Worm (Caenorhabditis elegans) whole organism, late embryonic: ENCODE measurements around the gene F16G10.14.

Experiments
- C08G9.2 ChIP-seq: sonication (generic microtip); optimal IDR thresholded peaks from 2 replicates; lab custom pipeline; 2016; ENCODE audit warnings: mild to moderate bottlenecking, missing genetic modification characterization, moderate library complexity, missing compliant biosample characterization
- K02D7.2 ChIP-seq: sonication (generic microtip); optimal IDR thresholded peaks from 2 replicates; lab custom pipeline; 2017; ENCODE audit warnings: mild to moderate bottlenecking, missing genetic modification characterization, missing compliant biosample characterization
- T23F11.4 ChIP-seq: fragments of 200-800 bp; sonication (Bioruptor generic); optimal IDR thresholded peaks from 2 replicates; lab custom pipeline; 2018; ENCODE audit warnings: mild to moderate bottlenecking, missing genetic modification characterization, missing compliant biosample characterization
- ahr-1 ChIP-seq: sonication (generic microtip); optimal IDR thresholded peaks from 2 replicates; lab custom pipeline; 2016; ENCODE audit warnings: missing genetic modification characterization, missing compliant biosample characterization
- ceh-14 ChIP-seq: sonication (generic microtip); optimal IDR thresholded peaks from 2 replicates; lab custom pipeline; 2016; ENCODE audit warnings: missing genotype, missing genetic modification characterization, missing compliant biosample characterization
- ceh-18 ChIP-seq: sonication (generic microtip); optimal IDR thresholded peaks from 2 replicates; lab custom pipeline; 2016; ENCODE audit warnings: missing genetic modification characterization, missing compliant biosample characterization
- ceh-24 ChIP-seq: sonication (generic microtip); optimal IDR thresholded peaks from 2 replicates; lab custom pipeline; 2016; ENCODE audit warnings: mild to moderate bottlenecking, missing genetic modification characterization, missing compliant biosample characterization
- ceh-34 ChIP-seq: sonication (generic microtip); optimal IDR thresholded peaks from 2 replicates; lab custom pipeline; 2016; ENCODE audit warnings: mild to moderate bottlenecking, missing genetic modification characterization, missing compliant biosample characterization
- ceh-45 ChIP-seq: fragments of 200-800 bp; sonication (Bioruptor generic); IDR thresholded peaks from 2 replicates; pipeline ENCODE4 v1.3.6; 2022; ENCODE audit warnings: missing genetic modification reagents, missing genetic modification characterization, missing compliant biosample characterization
- ceh-48 ChIP-seq: sonication (generic microtip); optimal IDR thresholded peaks from 2 replicates; lab custom pipeline; 2016; ENCODE audit warnings: missing genetic modification characterization, inconsistent platforms, missing compliant biosample characterization
- ceh-6 ChIP-seq: fragments of 200-800 bp; sonication (Bioruptor generic); optimal IDR thresholded peaks from 2 replicates; lab custom pipeline; 2018; ENCODE audit warnings: mild to moderate bottlenecking, missing genetic modification characterization, missing compliant biosample characterization
- dmd-4 ChIP-seq: sonication (generic microtip); optimal IDR thresholded peaks from 2 replicates; lab custom pipeline; 2016; ENCODE audit warnings: borderline replicate concordance, missing genetic modification characterization, missing compliant biosample characterization
- hlh-13 ChIP-seq: fragments of 200-800 bp; sonication (Bioruptor generic); optimal IDR thresholded peaks from 2 replicates; lab custom pipeline; 2018; ENCODE audit warnings: mild to moderate bottlenecking, missing genetic modification characterization, missing compliant biosample characterization
- lim-6 ChIP-seq: sonication (generic microtip); optimal IDR thresholded peaks from 2 replicates; lab custom pipeline; 2016; ENCODE audit warnings: missing genetic modification characterization, missing compliant biosample characterization
- mec-3 ChIP-seq: sonication (generic microtip); optimal IDR thresholded peaks from 2 replicates; lab custom pipeline; 2016; ENCODE audit warnings: borderline replicate concordance, missing genetic modification characterization, missing compliant biosample characterization
- nfya-1 ChIP-seq: sonication (generic microtip); optimal IDR thresholded peaks from 2 replicates; lab custom pipeline; 2017; ENCODE audit warnings: missing genetic modification characterization, mild to moderate bottlenecking, missing compliant biosample characterization, antibody characterized with exemption, moderate library complexity
- nhr-11 ChIP-seq: fragments of 150-350 bp; optimal IDR thresholded peaks from 2 replicates; lab custom pipeline; 2014; ENCODE audit warnings: missing biosample characterization, missing genetic modification characterization
- npax-4 ChIP-seq: sonication (generic microtip); optimal IDR thresholded peaks from 2 replicates; lab custom pipeline; 2016; ENCODE audit warnings: missing genetic modification characterization, missing compliant biosample characterization
- odd-2 ChIP-seq: sonication (generic microtip); optimal IDR thresholded peaks from 2 replicates; lab custom pipeline; 2017; ENCODE audit warnings: antibody characterized with exemption, mild to moderate bottlenecking, missing genetic modification characterization, missing compliant biosample characterization
- pat-9 ChIP-seq: fragments of 200-800 bp; sonication (Bioruptor generic); optimal IDR thresholded peaks from 2 replicates; lab custom pipeline; 2018; ENCODE audit warnings: mild to moderate bottlenecking, missing genetic modification characterization, moderate library complexity, missing compliant biosample characterization
- pax-1 ChIP-seq: fragments of 150-350 bp; optimal IDR thresholded peaks from 2 replicates; lab custom pipeline; 2014; ENCODE audit warnings: missing biosample characterization, missing genetic modification characterization
- pha-2 ChIP-seq: sonication (generic microtip); optimal IDR thresholded peaks from 2 replicates; lab custom pipeline; 2017; ENCODE audit warnings: mild to moderate bottlenecking, missing genetic modification characterization, missing compliant biosample characterization
- pqm-1 ChIP-seq: sonication (generic microtip); optimal IDR thresholded peaks from 2 replicates; lab custom pipeline; 2016; ENCODE audit warnings: missing genetic modification characterization, missing compliant biosample characterization
- rnt-1 ChIP-seq: sonication (generic microtip); optimal IDR thresholded peaks from 2 replicates; lab custom pipeline; 2016; ENCODE audit warnings: missing genetic modification characterization, missing compliant biosample characterization
- sdc-2 ChIP-seq: sonication (generic microtip); optimal IDR thresholded peaks from 2 replicates; lab custom pipeline; 2016; ENCODE audit warnings: missing genotype, missing genetic modification characterization, missing compliant biosample characterization
- sox-4 ChIP-seq: sonication (generic microtip); optimal IDR thresholded peaks from 2 replicates; lab custom pipeline; 2017; ENCODE audit warnings: mild to moderate bottlenecking, missing genetic modification characterization, inconsistent platforms, missing compliant biosample characterization
- syd-9 ChIP-seq: sonication (generic microtip); optimal IDR thresholded peaks from 2 replicates; lab custom pipeline; 2016; ENCODE audit warnings: mild to moderate bottlenecking, missing genetic modification characterization, moderate library complexity, missing compliant biosample characterization
- tbx-2 ChIP-seq: sonication (generic microtip); optimal IDR thresholded peaks from 2 replicates; lab custom pipeline; 2016; ENCODE audit warnings: missing genetic modification characterization, missing compliant biosample characterization
- tbx-7 ChIP-seq: sonication (generic microtip); optimal IDR thresholded peaks from 2 replicates; lab custom pipeline; 2016; ENCODE audit warnings: missing genotype, missing genetic modification characterization, missing compliant biosample characterization
- unc-3 ChIP-seq, 2 experiments: fragments of 200-800 bp in 1 of 2; sonication (Bioruptor generic) in 1 of 2; sonication (generic microtip) in 1 of 2; conservative IDR thresholded peaks in 1 of 2; optimal IDR thresholded peaks in 1 of 2; 2 replicates each; pipeline versions ENCODE4 v1.3.6 to Lab custom; 2016 to 2022; ENCODE audit warnings: missing compliant biosample characterization in 2 of 2, missing genetic modification characterization in 2 of 2, missing genetic modification reagents in 1 of 2
- unc-55 ChIP-seq: sonication (generic microtip); optimal IDR thresholded peaks from 2 replicates; lab custom pipeline; 2017; ENCODE audit warnings: missing biosample characterization, missing genetic modification reagents, missing genetic modification characterization
- ztf-16 ChIP-seq: sonication (generic microtip); optimal IDR thresholded peaks from 2 replicates; lab custom pipeline; 2017; ENCODE audit warnings: missing genetic modification characterization, missing compliant biosample characterization

The F16G10.14 gene

ce11 chrII:2395864-2396263 lies 2.9 kb downstream of the F16G10.14 start, which contains the start of gene F16G10.13:
Gene F16G10.13 (minus strand): TSS chrII:2395964.
- TF ChIP-seq ceh-18 (tag; lab: Kevin White, UChicago): no peak
- no peak for TF ChIP-seq nfya-1 (tag; lab: Kevin White, UChicago)
- TF ChIP-seq ceh-6 (GFP tag; lab: Kevin White, UChicago): no peak
- no peak for TF ChIP-seq npax-4 (tag; lab: Kevin White, UChicago)
- no peak for TF ChIP-seq K02D7.2
- no peak for TF ChIP-seq dmd-4 (tag; lab: Kevin White, UChicago)
- no peak for TF ChIP-seq pax-1

DNA sequence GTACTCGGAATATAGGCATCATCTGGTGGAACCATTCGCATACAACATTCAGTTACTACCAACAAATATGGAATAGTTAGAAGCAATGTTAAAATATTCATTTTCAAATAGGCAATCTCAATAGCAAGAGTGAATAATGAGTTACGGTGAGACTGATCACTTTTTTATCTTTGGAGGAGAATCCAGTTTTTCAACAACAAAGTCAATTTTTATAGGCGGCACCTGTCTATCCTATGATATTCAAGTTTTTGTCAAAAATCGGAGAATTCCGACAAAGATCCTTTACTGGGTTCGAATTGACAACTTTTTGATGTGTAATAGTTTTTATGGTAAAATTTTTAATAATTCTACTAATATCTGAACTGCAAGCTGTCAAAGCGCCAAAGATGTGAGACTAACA lies 5.0 kb downstream of the F16G10.14 start, which contains the start of gene F16G10.11:
F16G10.11 (minus strand) TSS at position 101 of the 400 bp plus-strand sequence.
- TF ChIP-seq lim-6 (no peak), hlh-13 (GFP tag; lab: Kevin White, UChicago) (no peak), sox-4 (tag; lab: Kevin White, UChicago) (no peak), ceh-48 (tag; lab: Kevin White, UChicago) (no peak), tbx-2 (tag; lab: Kevin White, UChicago) (no peak), T23F11.4 (GFP tag; lab: Kevin White, UChicago) (no peak), mec-3 (tag; lab: Kevin White, UChicago) (no peak), nhr-11 (tag; lab: Kevin White, UChicago) (no peak), tbx-7 (tag; lab: Kevin White, UChicago) (no peak)

DNA sequence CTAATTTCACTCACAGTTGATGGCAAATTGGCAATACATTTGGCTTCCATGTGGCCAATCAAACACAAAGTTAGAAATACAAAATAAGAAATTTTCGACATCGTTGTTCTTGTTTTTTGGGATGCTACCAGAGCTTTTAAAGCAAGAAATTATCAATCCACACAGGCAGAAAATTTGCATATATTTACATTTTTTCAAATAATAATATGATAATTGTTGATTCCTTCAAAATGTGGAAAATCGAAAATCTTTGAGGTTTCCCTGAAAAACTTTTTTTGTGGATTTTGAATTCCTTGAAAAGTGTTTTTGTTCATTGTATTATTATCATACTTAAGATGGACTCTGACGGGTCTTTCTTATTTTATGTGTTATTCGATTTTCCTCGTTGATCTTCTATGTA lies 7.9 kb downstream of the F16G10.14 start, which contains the start of gene F16G10.10:
F16G10.10 (minus strand) TSS at position 101 of the 400 bp plus-strand sequence.
- TF ChIP-seq tbx-7 (tag; lab: Kevin White, UChicago) (no peak), dmd-4 (tag; lab: Kevin White, UChicago) (no peak), ceh-45 (no peak), pqm-1 (tag; lab: Kevin White, UChicago) (no peak), ztf-16 (tag; lab: Kevin White, UChicago) (no peak), unc-55 (GFP tag; lab: Kevin White, UChicago) (no peak), C08G9.2 (no peak), ceh-24 (no peak), pha-2 (tag; lab: Kevin White, UChicago) (no peak), ahr-1 (tag; lab: Kevin White, UChicago) (no peak), pax-1 (no peak), ceh-34 (tag; lab: Kevin White, UChicago) (no peak), K02D7.2 (no peak)

DNA sequence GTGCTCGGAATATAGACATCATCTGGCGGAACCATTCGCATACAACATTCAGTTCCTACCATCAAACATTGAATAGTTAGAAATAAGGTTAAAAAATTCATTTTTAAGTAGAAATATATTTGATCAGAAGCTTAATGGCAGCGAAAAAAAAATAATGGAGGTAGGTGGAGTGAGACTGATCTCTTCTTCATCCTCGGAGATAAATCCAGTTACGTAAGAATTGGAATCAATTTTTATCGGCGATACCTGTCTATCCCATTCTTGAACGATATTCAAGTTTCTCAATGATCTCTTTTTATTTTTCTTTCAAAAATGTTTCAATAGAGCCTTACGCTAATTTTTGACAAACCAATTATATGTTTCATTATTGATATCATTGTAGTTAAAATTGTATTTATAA lies 13.3 kb downstream of the F16G10.14 start, which contains the start of gene F16G10.9:
F16G10.9 (minus strand) TSS at position 101 of the 400 bp plus-strand sequence.
- no peak for TF ChIP-seq odd-2 (tag; lab: Kevin White, UChicago)
- TF ChIP-seq pat-9 (tag; lab: Kevin White, UChicago): no peak
- no peak for TF ChIP-seq unc-3 (GFP tag; conservative IDR thresholded peaks at IDR 0.05; lab: Robert Waterston, UW)
- no peak for TF ChIP-seq unc-3 (tag; optimal IDR thresholded peaks at IDR 0.05; lab: Kevin White, UChicago)
- no peak for TF ChIP-seq syd-9 (tag; lab: Kevin White, UChicago)
- no peak for TF ChIP-seq lim-6
- no peak for TF ChIP-seq ceh-6 (GFP tag; lab: Kevin White, UChicago)

DNA sequence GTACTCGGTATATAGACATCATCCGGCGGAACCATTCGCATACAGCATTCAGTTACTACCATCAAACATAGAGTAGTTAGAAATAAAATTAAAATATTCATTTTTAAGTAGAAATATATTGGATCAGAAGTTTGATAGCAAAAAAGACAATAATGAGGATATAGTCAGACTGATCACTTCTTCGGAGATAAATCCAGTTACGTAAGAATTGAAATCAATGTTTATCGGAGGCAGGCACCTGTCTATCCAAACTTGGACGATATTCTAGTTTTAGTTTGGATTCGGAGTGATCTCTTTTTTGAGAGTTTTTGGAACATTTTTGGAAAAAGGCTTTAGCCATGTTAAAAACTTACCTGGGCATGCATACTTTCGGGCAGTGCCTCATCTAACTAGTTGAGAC lies 15.4 kb downstream of the F16G10.14 start, which contains the start of gene F16G10.8:
F16G10.8 (minus strand) TSS at position 101 of the 400 bp plus-strand sequence.
- TF ChIP-seq ceh-48 (tag; lab: Kevin White, UChicago): no peak
- no peak for TF ChIP-seq tbx-2 (tag; lab: Kevin White, UChicago)
- no peak for TF ChIP-seq odd-2 (tag; lab: Kevin White, UChicago)
- no peak for TF ChIP-seq unc-3 (GFP tag; conservative IDR thresholded peaks at IDR 0.05; lab: Robert Waterston, UW)
- no peak for TF ChIP-seq unc-3 (tag; optimal IDR thresholded peaks at IDR 0.05; lab: Kevin White, UChicago)
- no peak for TF ChIP-seq C08G9.2
- TF ChIP-seq ceh-14: no peak
- no peak for TF ChIP-seq unc-55 (GFP tag; lab: Kevin White, UChicago)
- TF ChIP-seq T23F11.4 (GFP tag; lab: Kevin White, UChicago): no peak
- no peak for TF ChIP-seq syd-9 (tag; lab: Kevin White, UChicago)
- no peak for TF ChIP-seq ceh-6 (GFP tag; lab: Kevin White, UChicago)
- no peak for TF ChIP-seq sox-4 (tag; lab: Kevin White, UChicago)
- TF ChIP-seq rnt-1: no peak
- TF ChIP-seq sdc-2 (tag; lab: Kevin White, UChicago): no peak
